Worm (Caenorhabditis elegans): Measurements from ENCODE around the gene F35G2.5.

F35G2.5 gene

DNA sequence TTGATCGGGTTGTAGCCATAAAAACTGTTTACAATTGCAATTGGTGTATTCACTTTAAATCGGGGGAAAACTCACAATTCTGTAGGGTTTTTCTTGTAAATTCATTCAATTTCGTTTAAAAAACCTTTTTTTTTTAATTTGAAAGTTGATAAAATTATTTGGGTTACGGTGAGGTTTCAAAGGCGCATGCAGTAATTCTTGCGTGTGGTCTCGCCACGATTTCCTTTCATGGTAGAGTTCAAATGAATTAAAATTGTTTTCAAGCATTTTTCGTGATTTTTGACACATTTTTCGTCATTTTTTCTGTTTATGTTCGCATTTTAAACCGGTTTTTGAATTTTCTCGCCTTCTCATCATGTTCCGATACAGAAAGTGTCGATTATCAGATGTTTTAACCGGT, 24.7 kb upstream of the F35G2.5 start:
- TF ChIP-seq let-526 (GFP tag; IDR thresholded peaks at IDR 0.05) (no peak), dpl-1 (GFP tag; optimal IDR thresholded peaks at IDR 0.05) (peak; percentile 16), gei-17 (GFP tag; optimal IDR thresholded peaks at IDR 0.05) (no peak), snpc-1.1 (tag; optimal IDR thresholded peaks at IDR 0.05; ENCODE audit: insufficient read depth) (no peak), mel-28 (tag; optimal IDR thresholded peaks at IDR 0.05; ENCODE audit: borderline replicate concordance) (no peak), F52B5.7 (tag; optimal IDR thresholded peaks at IDR 0.05) (no peak), egl-44 (GFP tag; IDR thresholded peaks at IDR 0.05) (no peak), cebp-1 (GFP tag; IDR thresholded peaks at IDR 0.05) (no peak), cebp-1 (tag; optimal IDR thresholded peaks at IDR 0.05) (no peak), mcd-1 (GFP tag; IDR thresholded peaks at IDR 0.05) (no peak), snpc-3.4 (tag; optimal IDR thresholded peaks at IDR 0.05) (no peak), pha-4 (tag; optimal IDR thresholded peaks at IDR 0.05) (no peak), lir-1 (GFP tag; conservative IDR thresholded peaks at IDR 0.05) (no peak), nhr-179 (tag; optimal IDR thresholded peaks at IDR 0.05) (no peak), tlf-1 (GFP tag; optimal IDR thresholded peaks at IDR 0.05) (no peak), ztf-22 (GFP tag; optimal IDR thresholded peaks at IDR 0.05) (no peak), ztf-18 (tag; optimal IDR thresholded peaks at IDR 0.05) (no peak), ceh-100 (GFP tag; IDR thresholded peaks at IDR 0.05) (no peak), lin-35 (GFP tag; optimal IDR thresholded peaks at IDR 0.05) (no peak), akir-1 (GFP tag; optimal IDR thresholded peaks at IDR 0.05) (no peak), aptf-3 (GFP tag; IDR thresholded peaks at IDR 0.05) (no peak), madf-10 (tag; optimal IDR thresholded peaks at IDR 0.05) (no peak), lin-54 (GFP tag; optimal IDR thresholded peaks at IDR 0.05) (peak; percentile 58), C17E4.6 (GFP tag; IDR thresholded peaks at IDR 0.05) (no peak), ZK185.1 (tag; optimal IDR thresholded peaks at IDR 0.05; ENCODE audit: poor library complexity, severe bottlenecking) (no peak), madf-6 (GFP tag; IDR thresholded peaks at IDR 0.05) (peak; percentile 91), egrh-3 (GFP tag; IDR thresholded peaks at IDR 0.05) (no peak), B0019.2 (GFP tag; conservative IDR thresholded peaks at IDR 0.05) (no peak), snpc-1.3 (tag; optimal IDR thresholded peaks at IDR 0.05; ENCODE audit: insufficient read depth) (peak; percentile 60), B0336.3 (GFP tag; IDR thresholded peaks at IDR 0.05) (no peak), F57C9.4 (tag; optimal IDR thresholded peaks at IDR 0.05) (no peak), ceh-58 (GFP tag; IDR thresholded peaks at IDR 0.05) (no peak), F37B4.10 (GFP tag; IDR thresholded peaks at IDR 0.05) (no peak), xnd-1 (tag; optimal IDR thresholded peaks at IDR 0.05) (peak; percentile 89), ama-1 (optimal IDR thresholded peaks at IDR 0.05) (no peak), ama-1 (GFP tag; optimal IDR thresholded peaks at IDR 0.05) (no peak), attf-5 (GFP tag; optimal IDR thresholded peaks at IDR 0.05) (no peak), tbp1 (GFP tag; optimal IDR thresholded peaks at IDR 0.05) (no peak), C06A6.2 (GFP tag; conservative IDR thresholded peaks at IDR 0.05) (no peak), lsl-1 (GFP tag; optimal IDR thresholded peaks at IDR 0.05) (peak; percentile 93), ztf-6 (GFP tag; IDR thresholded peaks at IDR 0.05) (no peak), lag-1 (GFP tag; IDR thresholded peaks at IDR 0.05) (no peak), die-1 (tag; optimal IDR thresholded peaks at IDR 0.05) (no peak), F39B2.1 (GFP tag; IDR thresholded peaks at IDR 0.05) (no peak), cebp-2 (GFP tag; IDR thresholded peaks at IDR 0.05) (no peak), B0261.1 (tag; optimal IDR thresholded peaks at IDR 0.05) (no peak), efl-1 (GFP tag; optimal IDR thresholded peaks at IDR 0.05) (peak; percentile 35), nhr-27 (tag; optimal IDR thresholded peaks at IDR 0.05) (no peak), nfya-2 (GFP tag; IDR thresholded peaks at IDR 0.05) (no peak)

Measured in whole organism, young adult.